Worm (Caenorhabditis elegans) whole organism, L1 larva: ENCODE results near the gene srh-15.
A peak's percentile ranks its signal among the peaks of the same experiment; 100 is the strongest.

Source experiments
- C16A3.4 ChIP-seq: fragments of 150-350 bp; optimal IDR thresholded peaks from 2 replicates; lab custom pipeline; 2014; ENCODE audit warnings: missing biosample characterization, missing genetic modification characterization
- Y116A8C.19 ChIP-seq: sonication (generic microtip); optimal IDR thresholded peaks from 2 replicates; lab custom pipeline; 2016; ENCODE audit warnings: missing compliant biosample characterization, missing genetic modification characterization, borderline replicate concordance
- alr-1 ChIP-seq: fragments of 200-800 bp; sonication (Bioruptor generic); optimal IDR thresholded peaks from 2 replicates; lab custom pipeline; 2018; ENCODE audit warnings: borderline replicate concordance, mild to moderate bottlenecking, missing genetic modification characterization, missing compliant biosample characterization
- blmp-1 ChIP-seq: fragments of 150-350 bp; optimal IDR thresholded peaks from 2 replicates; lab custom pipeline; 2014; ENCODE audit warnings: missing biosample characterization, missing genetic modification characterization
- ceh-63 ChIP-seq: fragments of 200-800 bp; sonication (Bioruptor generic); optimal IDR thresholded peaks from 2 replicates; lab custom pipeline; 2018; ENCODE audit warnings: mild to moderate bottlenecking, missing genetic modification characterization, missing compliant biosample characterization
- ceh-82 ChIP-seq, 3 experiments: fragments of 150-350 bp in 1 of 3; sonication (generic microtip) in 2 of 3; optimal IDR thresholded peaks; 2 replicates each; lab custom pipeline; 2014 to 2017; ENCODE audit warnings: missing biosample characterization in 3 of 3, missing genetic modification characterization in 3 of 3
- ces-1 ChIP-seq: fragments of 150-350 bp; optimal IDR thresholded peaks from 2 replicates; lab custom pipeline; 2014; ENCODE audit warnings: missing biosample characterization, missing genetic modification reagents, missing genetic modification characterization
- efl-1 ChIP-seq, 4 experiments: fragments of 150-350 bp; optimal IDR thresholded peaks in 3 of 4; peaks in 1 of 4; 1 replicate in 1 of 4; 2 replicates in 3 of 4; lab custom pipeline; 2014; ENCODE audit warnings: missing biosample characterization in 2 of 4, missing genetic modification characterization in 2 of 4, missing genetic modification reagents in 2 of 4
- egl-13 ChIP-seq: sonication (generic microtip); optimal IDR thresholded peaks from 2 replicates; lab custom pipeline; 2016; ENCODE audit warnings: missing genotype, missing genetic modification reagents, missing genetic modification characterization, missing compliant biosample characterization
- ets-5 ChIP-seq: fragments of 200-800 bp; sonication (Bioruptor generic); IDR thresholded peaks from 2 replicates; pipeline ENCODE4 v1.3.6; 2022; ENCODE audit warnings: missing genetic modification characterization, missing compliant biosample characterization
- hlh-4 ChIP-seq: sonication (generic microtip); optimal IDR thresholded peaks from 2 replicates; lab custom pipeline; 2016; ENCODE audit warnings: mild to moderate bottlenecking, missing genetic modification characterization, missing compliant biosample characterization
- irx-1 ChIP-seq: sonication (generic microtip); optimal IDR thresholded peaks from 2 replicates; lab custom pipeline; 2016; ENCODE audit warnings: missing genetic modification characterization, missing compliant biosample characterization
- jun-1 ChIP-seq: fragments of 150-350 bp; optimal IDR thresholded peaks from 2 replicates; lab custom pipeline; 2014; ENCODE audit warnings: missing biosample characterization, missing genetic modification reagents, missing genetic modification characterization
- lin-13 ChIP-seq: fragments of 150-350 bp; optimal IDR thresholded peaks from 2 replicates; lab custom pipeline; 2014; ENCODE audit warnings: missing biosample characterization, missing genetic modification reagents, missing genetic modification characterization
- lin-14 ChIP-seq: fragments of 200-800 bp; sonication (Bioruptor generic); optimal IDR thresholded peaks from 2 replicates; lab custom pipeline; 2018; ENCODE audit warnings: mild to moderate bottlenecking, missing genetic modification characterization, moderate library complexity, missing compliant biosample characterization
- lin-35 ChIP-seq, 2 experiments: fragments of 150-350 bp; optimal IDR thresholded peaks; 2 replicates each; lab custom pipeline; 2014; ENCODE audit warnings: missing biosample characterization in 2 of 2, missing genetic modification characterization in 2 of 2, missing genetic modification reagents in 2 of 2
- lsy-2 ChIP-seq, 2 experiments: fragments of 150-350 bp; optimal IDR thresholded peaks; 2 replicates each; lab custom pipeline; 2014; ENCODE audit warnings: missing biosample characterization in 2 of 2, missing genetic modification characterization in 2 of 2
- mab-9 ChIP-seq: fragments of 200-800 bp; sonication (Bioruptor generic); IDR thresholded peaks from 2 replicates; pipeline ENCODE4 v1.3.6; 2022; ENCODE audit warnings: missing genetic modification reagents, missing genetic modification characterization, missing compliant biosample characterization
- nhr-12 ChIP-seq: sonication (generic microtip); optimal IDR thresholded peaks from 2 replicates; lab custom pipeline; 2017; ENCODE audit warnings: missing biosample characterization, missing genetic modification characterization
- nhr-19 ChIP-seq: fragments of 200-800 bp; sonication (Bioruptor generic); conservative IDR thresholded peaks from 2 replicates; pipeline ENCODE4 v1.3.6; 2022; ENCODE audit warnings: missing genetic modification characterization, missing compliant biosample characterization
- nhr-20 ChIP-seq: sonication (generic microtip); optimal IDR thresholded peaks from 2 replicates; lab custom pipeline; 2016; ENCODE audit warnings: mild to moderate bottlenecking, missing genetic modification characterization, missing compliant biosample characterization
- nhr-237 ChIP-seq: fragments of 150-350 bp; optimal IDR thresholded peaks from 2 replicates; lab custom pipeline; 2014; ENCODE audit warnings: missing biosample characterization, missing genetic modification characterization
- nhr-28 ChIP-seq: fragments of 150-350 bp; optimal IDR thresholded peaks from 2 replicates; lab custom pipeline; 2014; ENCODE audit warnings: missing biosample characterization, missing genetic modification characterization
- nhr-71 ChIP-seq: sonication (generic microtip); optimal IDR thresholded peaks from 2 replicates; lab custom pipeline; 2016; ENCODE audit warnings: mild to moderate bottlenecking, missing genetic modification characterization, moderate library complexity, missing compliant biosample characterization
- nhr-84 ChIP-seq: sonication (generic microtip); optimal IDR thresholded peaks from 2 replicates; lab custom pipeline; 2017; ENCODE audit warnings: missing biosample characterization, missing genetic modification characterization
- nhr-85 ChIP-seq: sonication (generic microtip); peaks from one replicate; lab custom pipeline; 2016; ENCODE audit warnings: missing genetic modification characterization, inconsistent platforms, missing compliant biosample characterization
- nhr-90 ChIP-seq: sonication (generic microtip); optimal IDR thresholded peaks from 2 replicates; lab custom pipeline; 2016; ENCODE audit warnings: mild to moderate bottlenecking, missing genetic modification characterization, missing compliant biosample characterization; ENCODE audit not compliant: poor library complexity
- pag-3 ChIP-seq: sonication (generic microtip); optimal IDR thresholded peaks from 2 replicates; lab custom pipeline; 2017; ENCODE audit warnings: missing genetic modification characterization, mild to moderate bottlenecking, missing compliant biosample characterization, antibody characterized with exemption, borderline replicate concordance; ENCODE audit not compliant: insufficient read depth
- rnt-1 ChIP-seq: sonication (generic microtip); optimal IDR thresholded peaks from 2 replicates; lab custom pipeline; 2016; ENCODE audit warnings: mild to moderate bottlenecking, missing genetic modification characterization, moderate library complexity, missing compliant biosample characterization
- snu-23 ChIP-seq: sonication (generic microtip); optimal IDR thresholded peaks from 2 replicates; lab custom pipeline; 2016; ENCODE audit warnings: missing genetic modification characterization, missing compliant biosample characterization
- tbx-2 ChIP-seq: sonication (generic microtip); optimal IDR thresholded peaks from 2 replicates; lab custom pipeline; 2016; ENCODE audit warnings: missing genetic modification characterization, missing compliant biosample characterization
- tlp-1 ChIP-seq: fragments of 150-350 bp; optimal IDR thresholded peaks from 2 replicates; lab custom pipeline; 2014; ENCODE audit warnings: missing biosample characterization, missing genetic modification characterization
- unc-130 ChIP-seq: fragments of 150-350 bp; optimal IDR thresholded peaks from 2 replicates; lab custom pipeline; 2017; ENCODE audit warnings: missing biosample characterization, missing genetic modification characterization, inconsistent platforms
- vab-15 ChIP-seq: sonication (generic microtip); optimal IDR thresholded peaks from 2 replicates; lab custom pipeline; 2017; ENCODE audit warnings: missing genotype, mild to moderate bottlenecking, missing genetic modification characterization, missing compliant biosample characterization
- xbp-1 ChIP-seq: sonication (generic microtip); optimal IDR thresholded peaks from 2 replicates; lab custom pipeline; 2016; ENCODE audit warnings: missing genetic modification characterization, missing compliant biosample characterization
- zag-1 ChIP-seq: fragments of 150-350 bp; optimal IDR thresholded peaks from 2 replicates; lab custom pipeline; 2014; ENCODE audit warnings: missing biosample characterization, missing genetic modification characterization
- zip-4 ChIP-seq: fragments of 200-800 bp; sonication (Bioruptor generic); optimal IDR thresholded peaks from 2 replicates; lab custom pipeline; 2018; ENCODE audit warnings: mild to moderate bottlenecking, missing genetic modification characterization, moderate library complexity, missing compliant biosample characterization
- ztf-11 ChIP-seq, 2 experiments: sonication (generic microtip); optimal IDR thresholded peaks; 2 replicates each; lab custom pipeline; 2016 to 2017; ENCODE audit warnings: missing genetic modification characterization in 2 of 2, missing biosample characterization in 1 of 2, missing compliant biosample characterization in 1 of 2

srh-15 gene

ce11 chrV:13285284-13285683 is 35.5 kb upstream of the srh-15 start:
- peak; percentile 62 for TF ChIP-seq rnt-1 (tag; lab: Kevin White, UChicago)
- TF ChIP-seq ces-1 (GFP tag; lab: Kevin White, UChicago): no peak
- TF ChIP-seq unc-130 (tag; lab: Kevin White, UChicago): no peak
- no peak for TF ChIP-seq lin-35 (GFP tag; optimal IDR thresholded peaks at IDR 0.05; lab: Kevin White, UChicago)
- TF ChIP-seq lin-14 (GFP tag; lab: Kevin White, UChicago): peak; percentile 73
- TF ChIP-seq ets-5: no peak
- no peak for TF ChIP-seq nhr-85 (tag; lab: Kevin White, UChicago)
- peak in 1 of 2 experiments; percentile 23 for TF ChIP-seq lsy-2 (tag; optimal IDR thresholded peaks at IDR 0.05; lab: Kevin White, UChicago)
- peak; percentile 26 for TF ChIP-seq blmp-1 (tag; lab: Kevin White, UChicago)
- TF ChIP-seq jun-1 (tag; lab: Kevin White, UChicago): no peak
- no peak for TF ChIP-seq irx-1 (tag; lab: Kevin White, UChicago)
- TF ChIP-seq ceh-63 (GFP tag; lab: Kevin White, UChicago): no peak
- TF ChIP-seq tbx-2 (tag; lab: Kevin White, UChicago): no peak
- TF ChIP-seq nhr-71 (tag; lab: Kevin White, UChicago): peak; percentile 30
- no peak for TF ChIP-seq egl-13 (tag; lab: Kevin White, UChicago)
- TF ChIP-seq, all 84 proteins: peak for 5

ce11 chrV:13286525-13286924 is 34.3 kb upstream of the srh-15 start:
- TF ChIP-seq lin-35 (GFP tag; optimal IDR thresholded peaks at IDR 0.05; lab: Kevin White, UChicago): no peak
- TF ChIP-seq ceh-63 (GFP tag; lab: Kevin White, UChicago): no peak
- no peak for TF ChIP-seq nhr-12 (tag; lab: Kevin White, UChicago)
- TF ChIP-seq mab-9 (GFP tag; lab: Robert Waterston, UW): no peak
- no peak for TF ChIP-seq C16A3.4 (tag; lab: Kevin White, UChicago)
- no peak for TF ChIP-seq vab-15 (tag; lab: Kevin White, UChicago)
- TF ChIP-seq nhr-20 (tag; lab: Kevin White, UChicago): no peak
- TF ChIP-seq Y116A8C.19 (tag; lab: Kevin White, UChicago): no peak
- no peak for TF ChIP-seq zip-4 (GFP tag; lab: Kevin White, UChicago)
- no peak for TF ChIP-seq nhr-84 (tag; lab: Kevin White, UChicago)
- TF ChIP-seq ztf-11 (tag; optimal IDR thresholded peaks at IDR 0.05; lab: Kevin White, UChicago): no peak
- no peak for TF ChIP-seq zag-1 (tag; lab: Kevin White, UChicago)
- no peak for TF ChIP-seq lin-13 (GFP tag; lab: Kevin White, UChicago)

- no peak for TF ChIP-seq efl-1 (optimal IDR thresholded peaks at IDR 0.05; lab: Kevin White, UChicago)
- no peak for TF ChIP-seq efl-1 (GFP tag; optimal IDR thresholded peaks at IDR 0.05 in 1 of 2; lab: Kevin White, UChicago)
- no peak for TF ChIP-seq nhr-90
- TF ChIP-seq alr-1 (tag; lab: Kevin White, UChicago): no peak
- TF ChIP-seq xbp-1 (tag; lab: Kevin White, UChicago): no peak
- TF ChIP-seq tlp-1 (tag; lab: Kevin White, UChicago): no peak
- TF ChIP-seq nhr-237 (tag; lab: Kevin White, UChicago): no peak
- no peak for TF ChIP-seq ceh-82 (tag; optimal IDR thresholded peaks at IDR 0.05; lab: Kevin White, UChicago)
- TF ChIP-seq snu-23 (GFP tag; lab: Kevin White, UChicago): peak; percentile 25
- no peak for TF ChIP-seq nhr-28 (tag; lab: Kevin White, UChicago)
- peak; percentile 48 for TF ChIP-seq lin-14 (GFP tag; lab: Kevin White, UChicago)
- no peak for TF ChIP-seq hlh-4 (tag; lab: Kevin White, UChicago)
- no peak for TF ChIP-seq nhr-84 (tag; lab: Kevin White, UChicago)
- peak; percentile 68 for TF ChIP-seq rnt-1 (tag; lab: Kevin White, UChicago)
- TF ChIP-seq nhr-71 (tag; lab: Kevin White, UChicago): peak; percentile 53
- TF ChIP-seq nhr-19: 0 out of 2 replicates have a peak, but pooled peaks have one; percentile 10
- no peak for TF ChIP-seq ceh-63 (GFP tag; lab: Kevin White, UChicago)
- TF ChIP-seq egl-13 (tag; lab: Kevin White, UChicago): no peak
- peak; percentile 58 for TF ChIP-seq pag-3
- TF ChIP-seq vab-15 (tag; lab: Kevin White, UChicago): no peak
- TF ChIP-seq lsy-2 (tag; optimal IDR thresholded peaks at IDR 0.05; lab: Kevin White, UChicago): peak in 1 of 2 experiments; percentile 7
- no peak for TF ChIP-seq C16A3.4 (tag; lab: Kevin White, UChicago)
- TF ChIP-seq, all 84 proteins: peak for 7
These were observed 31.9 kb upstream of the srh-15 start for ce11 chrV:13288881-13289280.
